Worm (Caenorhabditis elegans): ENCODE results near the gene W03C9.2.
A peak's percentile ranks its signal among the peaks of the same experiment; 100 is the strongest.

Gene W03C9.2

ce11 chrII:11998903-11999302, 36.7 kb downstream of the W03C9.2 start, which contains the start of gene Y17G7B.23:
Gene Y17G7B.23 (plus strand): TSS chrII:11999203.
- no peak for TF ChIP-seq elt-2 (tag; optimal IDR thresholded peaks at IDR 0.05)
- no peak for TF ChIP-seq nhr-237 (tag; optimal IDR thresholded peaks at IDR 0.05)
- no peak for TF ChIP-seq xbp-1 (tag; optimal IDR thresholded peaks at IDR 0.05)
- no peak for TF ChIP-seq ets-5 (GFP tag; IDR thresholded peaks at IDR 0.05)
- TF ChIP-seq zip-4 (GFP tag; optimal IDR thresholded peaks at IDR 0.05), result no peak
- no peak for TF ChIP-seq unc-30 (tag; optimal IDR thresholded peaks at IDR 0.05)
- TF ChIP-seq swsn-7 (tag; optimal IDR thresholded peaks at IDR 0.05), result no peak
- no peak for TF ChIP-seq nhr-47 (tag; optimal IDR thresholded peaks at IDR 0.05)
- no peak for TF ChIP-seq ceh-63 (GFP tag; optimal IDR thresholded peaks at IDR 0.05)
- TF ChIP-seq pax-3 (tag; optimal IDR thresholded peaks at IDR 0.05), result no peak
- TF ChIP-seq sup-37 (GFP tag; optimal IDR thresholded peaks at IDR 0.05), result no peak
- no peak for TF ChIP-seq lsy-2 (tag; optimal IDR thresholded peaks at IDR 0.05)
- TF ChIP-seq lin-35 (GFP tag; optimal IDR thresholded peaks at IDR 0.05), result no peak
- TF ChIP-seq hpl-2 (GFP tag; optimal IDR thresholded peaks at IDR 0.05), result no peak
- no peak for TF ChIP-seq ceh-8 (GFP tag; optimal IDR thresholded peaks at IDR 0.05)
- TF ChIP-seq efl-1 (optimal IDR thresholded peaks at IDR 0.05), result no peak
- no peak for TF ChIP-seq efl-1 (GFP tag; optimal IDR thresholded peaks at IDR 0.05 in 1 of 2)
- no peak for TF ChIP-seq pqm-1 (tag; optimal IDR thresholded peaks at IDR 0.05)
- no peak for TF ChIP-seq zag-1 (tag; optimal IDR thresholded peaks at IDR 0.05)
- no peak for TF ChIP-seq isw-1 (GFP tag; IDR thresholded peaks at IDR 0.05)
- TF ChIP-seq Y116A8C.19 (tag; optimal IDR thresholded peaks at IDR 0.05; ENCODE audit: borderline replicate concordance), result no peak

DNA sequence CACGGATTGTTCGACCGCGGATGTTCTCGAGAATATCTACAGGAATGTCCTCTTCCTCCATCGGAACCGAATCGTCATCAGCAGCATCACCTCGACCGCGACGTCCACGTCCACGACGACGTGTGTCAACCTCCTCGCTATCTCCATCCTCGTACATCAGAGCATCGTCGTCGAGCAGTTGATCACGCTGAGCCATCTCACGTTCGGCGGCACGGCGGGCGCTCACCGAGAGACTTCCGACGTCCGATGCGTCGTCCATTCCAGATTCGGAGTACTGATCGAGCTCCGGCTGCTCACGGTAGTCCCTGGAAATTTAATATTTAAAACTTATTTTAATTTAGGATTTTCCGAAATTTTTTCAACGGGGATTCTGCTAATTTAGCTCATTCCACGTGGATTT, 43.8 kb downstream of the W03C9.2 start:
- no peak for TF ChIP-seq ceh-90 (tag; optimal IDR thresholded peaks at IDR 0.05)
- no peak for TF ChIP-seq sox-4 (tag; optimal IDR thresholded peaks at IDR 0.05)
- no peak for TF ChIP-seq zip-4 (GFP tag; optimal IDR thresholded peaks at IDR 0.05)
- no peak for TF ChIP-seq nhr-20 (tag; optimal IDR thresholded peaks at IDR 0.05)
- TF ChIP-seq snpc-4 (tag; optimal IDR thresholded peaks at IDR 0.05), result no peak
- no peak for TF ChIP-seq zag-1 (tag; optimal IDR thresholded peaks at IDR 0.05)
- no peak for TF ChIP-seq nhr-76 (tag; optimal IDR thresholded peaks at IDR 0.05)
- no peak for TF ChIP-seq unc-30 (tag; optimal IDR thresholded peaks at IDR 0.05)
- no peak for TF ChIP-seq vab-15 (tag; optimal IDR thresholded peaks at IDR 0.05)
- no peak for TF ChIP-seq mab-9 (GFP tag; IDR thresholded peaks at IDR 0.05)
- no peak for TF ChIP-seq hlh-4 (tag; optimal IDR thresholded peaks at IDR 0.05)

DNA sequence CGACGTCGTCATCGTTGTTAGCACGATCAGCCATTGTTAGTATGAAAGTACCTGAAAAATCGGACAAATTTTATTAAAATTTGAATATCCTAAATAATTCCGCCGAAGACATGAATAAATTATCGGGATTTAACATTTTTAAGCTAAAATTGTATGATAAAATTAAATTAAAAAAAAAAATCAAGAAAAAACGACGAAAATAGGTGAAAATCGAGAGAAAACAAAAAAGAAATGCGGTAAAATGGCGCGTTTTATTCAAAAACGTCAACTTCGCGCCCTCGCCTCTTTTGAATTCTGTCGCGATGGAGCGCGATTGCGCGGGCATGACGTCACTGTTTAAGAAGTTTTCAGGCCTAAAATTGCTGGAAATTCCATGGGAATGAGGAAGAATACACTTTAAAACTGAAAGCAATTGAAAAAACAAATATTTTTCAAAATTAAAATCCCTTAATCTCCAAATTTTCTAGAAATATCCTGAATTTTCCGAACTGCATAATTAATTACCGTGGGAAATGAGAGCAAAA, 44.5 kb downstream of the W03C9.2 start, which contains the start of gene mcm-2:
Gene mcm-2, minus strand, starts transcription at position 51 of the 524 bp plus-strand sequence.
- peak; percentile 65 for TF ChIP-seq rnt-1 (tag; optimal IDR thresholded peaks at IDR 0.05)
- peak; percentile 4 for TF ChIP-seq nhr-77 (tag; optimal IDR thresholded peaks at IDR 0.05)
- peak; percentile 60 to 81 for TF ChIP-seq lsy-2 (tag; optimal IDR thresholded peaks at IDR 0.05)
- peak; percentile 16 for TF ChIP-seq hpl-2 (GFP tag; optimal IDR thresholded peaks at IDR 0.05)
- TF ChIP-seq nhr-47 (tag; optimal IDR thresholded peaks at IDR 0.05), result peak; percentile 76
- no peak for TF ChIP-seq sup-37 (GFP tag; optimal IDR thresholded peaks at IDR 0.05)
- TF ChIP-seq lin-15B (tag; optimal IDR thresholded peaks at IDR 0.05), result peak; percentile 73
- peak in 2 of 3 experiments; percentile 23 to 68 for TF ChIP-seq ceh-82 (tag; optimal IDR thresholded peaks at IDR 0.05)
- no peak for TF ChIP-seq zip-4 (GFP tag; optimal IDR thresholded peaks at IDR 0.05)
- peak; percentile 74 for TF ChIP-seq fkh-8 (tag; optimal IDR thresholded peaks at IDR 0.05)
- no peak for TF ChIP-seq unc-98 (GFP tag; IDR thresholded peaks at IDR 0.05)
- peak; percentile 90 to 94 for TF ChIP-seq efl-1 (optimal IDR thresholded peaks at IDR 0.05)
- peak; percentile 89 to 99 for TF ChIP-seq efl-1 (GFP tag; optimal IDR thresholded peaks at IDR 0.05 in 1 of 2)
- TF ChIP-seq mef-2 (tag; optimal IDR thresholded peaks at IDR 0.05), result no peak
- peak; percentile 38; the same call in 1 of the 2 replicates for TF ChIP-seq grh-1 (GFP tag; IDR thresholded peaks at IDR 0.05)
- peak; percentile 70 for TF ChIP-seq xbp-1 (tag; optimal IDR thresholded peaks at IDR 0.05)
- TF ChIP-seq skn-1 (tag; optimal IDR thresholded peaks at IDR 0.05), result peak; percentile 59
- peak; percentile 67 for TF ChIP-seq lin-13 (GFP tag; optimal IDR thresholded peaks at IDR 0.05)
- no peak for TF ChIP-seq ztf-4 (tag; optimal IDR thresholded peaks at IDR 0.05)
- TF ChIP-seq irx-1 (tag; optimal IDR thresholded peaks at IDR 0.05), result peak; percentile 3
- TF ChIP-seq lin-14 (GFP tag; optimal IDR thresholded peaks at IDR 0.05), result no peak
- peak; percentile 75 for TF ChIP-seq unc-86 (tag; optimal IDR thresholded peaks at IDR 0.05)
- TF ChIP-seq mep-1 (tag; optimal IDR thresholded peaks at IDR 0.05), result peak; percentile 69
- peak; percentile 56 for TF ChIP-seq C16A3.4 (tag; optimal IDR thresholded peaks at IDR 0.05)
- TF ChIP-seq mab-9 (GFP tag; IDR thresholded peaks at IDR 0.05), result no peak
- peak; percentile 76 for TF ChIP-seq efl-3 (GFP tag; optimal IDR thresholded peaks at IDR 0.05)
- peak; percentile 68 for TF ChIP-seq snu-23 (GFP tag; optimal IDR thresholded peaks at IDR 0.05)
- TF ChIP-seq unc-30 (tag; optimal IDR thresholded peaks at IDR 0.05), result no peak
- peak; percentile 53 for TF ChIP-seq nhr-90 (tag; optimal IDR thresholded peaks at IDR 0.05; ENCODE audit: poor library complexity)
- peak; percentile 19 for TF ChIP-seq snpc-4 (tag; optimal IDR thresholded peaks at IDR 0.05)
- TF ChIP-seq isw-1 (GFP tag; IDR thresholded peaks at IDR 0.05), result peak; percentile 38
- peak; percentile 60 for TF ChIP-seq tbx-2 (tag; optimal IDR thresholded peaks at IDR 0.05)
